Fruit fly (Drosophila melanogaster): ENCODE measurements around the gene CG33722.

CG33722 gene

dm6 chr3R:8272573-8273165, 28.8 kb downstream of the CG33722 start:
- no peak for TF ChIP-seq CG12768 (GFP tag; optimal IDR thresholded peaks at IDR 0.05)
- TF ChIP-seq cnc (optimal IDR thresholded peaks at IDR 0.05): no peak
- no peak for TF ChIP-seq Crg-1 (GFP tag; optimal IDR thresholded peaks at IDR 0.05)
- no peak for TF ChIP-seq bab1 (GFP tag; optimal IDR thresholded peaks at IDR 0.05)
- TF ChIP-seq CG33017 (tag; optimal IDR thresholded peaks at IDR 0.05): no peak
- no peak for TF ChIP-seq tj (GFP tag; optimal IDR thresholded peaks at IDR 0.05)

dm6 chr3R:8275031-8275430, 31.2 kb downstream of the CG33722 start:
- TF ChIP-seq kay (GFP tag; ENCODE audit: borderline replicate concordance) (no peak), CG5204 (GFP tag; optimal IDR thresholded peaks at IDR 0.05) (no peak), Clk (GFP tag; optimal IDR thresholded peaks at IDR 0.05) (no peak), Crg-1 (GFP tag; optimal IDR thresholded peaks at IDR 0.05) (no peak), Hr96 (GFP tag; optimal IDR thresholded peaks at IDR 0.05) (no peak), CG33017 (tag; optimal IDR thresholded peaks at IDR 0.05) (no peak), Mnt (GFP tag; optimal IDR thresholded peaks at IDR 0.05) (no peak), CG1620 (GFP tag; optimal IDR thresholded peaks at IDR 0.05) (no peak)

dm6 chr3R:8277494-8278293, 33.8 kb downstream of the CG33722 start, which contains the start of gene ato:
Gene ato (plus strand): TSS chr3R:8278052.
- TF ChIP-seq CG5204 (GFP tag; optimal IDR thresholded peaks at IDR 0.05) (no peak), CG12768 (GFP tag; optimal IDR thresholded peaks at IDR 0.05) (no peak), CG1620 (GFP tag; optimal IDR thresholded peaks at IDR 0.05) (no peak), pad (GFP tag; optimal IDR thresholded peaks at IDR 0.05) (no peak), Hr96 (GFP tag; optimal IDR thresholded peaks at IDR 0.05) (no peak), kay (GFP tag; ENCODE audit: borderline replicate concordance) (no peak), ovo (GFP tag; optimal IDR thresholded peaks at IDR 0.05) (no peak), Crg-1 (GFP tag; optimal IDR thresholded peaks at IDR 0.05) (no peak), CG11617 (GFP tag; optimal IDR thresholded peaks at IDR 0.05) (no peak), cic (GFP tag; optimal IDR thresholded peaks at IDR 0.05) (no peak), cnc (optimal IDR thresholded peaks at IDR 0.05) (no peak), CG7101 (tag; optimal IDR thresholded peaks at IDR 0.05) (no peak), CG14711 (tag; optimal IDR thresholded peaks at IDR 0.05) (no peak)

- TF ChIP-seq CG12768 (GFP tag; optimal IDR thresholded peaks at IDR 0.05) (no peak), CG7045 (GFP tag; optimal IDR thresholded peaks at IDR 0.05) (no peak), bab1 (GFP tag; optimal IDR thresholded peaks at IDR 0.05) (no peak), cic (GFP tag; optimal IDR thresholded peaks at IDR 0.05) (no peak), CG1620 (GFP tag; optimal IDR thresholded peaks at IDR 0.05) (no peak), Hr96 (GFP tag; optimal IDR thresholded peaks at IDR 0.05) (no peak), CG11617 (GFP tag; optimal IDR thresholded peaks at IDR 0.05) (no peak), CG7101 (tag; optimal IDR thresholded peaks at IDR 0.05) (no peak), pad (GFP tag; optimal IDR thresholded peaks at IDR 0.05) (no peak), Crg-1 (GFP tag; optimal IDR thresholded peaks at IDR 0.05) (no peak), cnc (optimal IDR thresholded peaks at IDR 0.05) (no peak), CG33017 (tag; optimal IDR thresholded peaks at IDR 0.05) (no peak), Mnt (GFP tag; optimal IDR thresholded peaks at IDR 0.05) (no peak), ovo (GFP tag; optimal IDR thresholded peaks at IDR 0.05) (no peak), kay (GFP tag; ENCODE audit: borderline replicate concordance) (no peak), CG5204 (GFP tag; optimal IDR thresholded peaks at IDR 0.05) (no peak), toe (GFP tag; optimal IDR thresholded peaks at IDR 0.05) (no peak), Clk (GFP tag; optimal IDR thresholded peaks at IDR 0.05) (no peak), tj (GFP tag; optimal IDR thresholded peaks at IDR 0.05) (no peak), CG14711 (tag; optimal IDR thresholded peaks at IDR 0.05) (no peak)
Observed at dm6 chr3R:8279970-8280369, 36.1 kb downstream of the CG33722 start.

- no peak for TF ChIP-seq Clk (GFP tag; optimal IDR thresholded peaks at IDR 0.05)
- no peak for TF ChIP-seq ovo (GFP tag; optimal IDR thresholded peaks at IDR 0.05)
- no peak for TF ChIP-seq bab1 (GFP tag; optimal IDR thresholded peaks at IDR 0.05)
- TF ChIP-seq tj (GFP tag; optimal IDR thresholded peaks at IDR 0.05): no peak
- TF ChIP-seq CG11617 (GFP tag; optimal IDR thresholded peaks at IDR 0.05): no peak
- TF ChIP-seq CG33017 (tag; optimal IDR thresholded peaks at IDR 0.05): no peak
- TF ChIP-seq Hr96 (GFP tag; optimal IDR thresholded peaks at IDR 0.05): no peak
- no peak for TF ChIP-seq toe (GFP tag; optimal IDR thresholded peaks at IDR 0.05)
- no peak for TF ChIP-seq CG5204 (GFP tag; optimal IDR thresholded peaks at IDR 0.05)
- no peak for TF ChIP-seq CG7101 (tag; optimal IDR thresholded peaks at IDR 0.05)
- no peak for TF ChIP-seq kay (GFP tag; ENCODE audit: borderline replicate concordance)
- TF ChIP-seq CG14711 (tag; optimal IDR thresholded peaks at IDR 0.05): no peak
- TF ChIP-seq cnc (optimal IDR thresholded peaks at IDR 0.05): no peak
Observed at dm6 chr3R:8282727-8283126, 38.9 kb downstream of the CG33722 start.

- TF ChIP-seq Clk (GFP tag; optimal IDR thresholded peaks at IDR 0.05) (no peak), CG14711 (tag; optimal IDR thresholded peaks at IDR 0.05) (no peak), CG7101 (tag; optimal IDR thresholded peaks at IDR 0.05) (no peak), CG12768 (GFP tag; optimal IDR thresholded peaks at IDR 0.05) (no peak), tj (GFP tag; optimal IDR thresholded peaks at IDR 0.05) (no peak), CG1620 (GFP tag; optimal IDR thresholded peaks at IDR 0.05) (no peak), cic (GFP tag; optimal IDR thresholded peaks at IDR 0.05) (no peak), ovo (GFP tag; optimal IDR thresholded peaks at IDR 0.05) (no peak), Crg-1 (GFP tag; optimal IDR thresholded peaks at IDR 0.05) (no peak), CG11617 (GFP tag; optimal IDR thresholded peaks at IDR 0.05) (no peak), Mnt (GFP tag; optimal IDR thresholded peaks at IDR 0.05) (no peak), cnc (optimal IDR thresholded peaks at IDR 0.05) (no peak), bab1 (GFP tag; optimal IDR thresholded peaks at IDR 0.05) (no peak), CG5204 (GFP tag; optimal IDR thresholded peaks at IDR 0.05) (no peak), toe (GFP tag; optimal IDR thresholded peaks at IDR 0.05) (no peak), kay (GFP tag; ENCODE audit: borderline replicate concordance) (no peak), CG33017 (tag; optimal IDR thresholded peaks at IDR 0.05) (no peak)
Observed at dm6 chr3R:8284234-8284633, 40.4 kb downstream of the CG33722 start.
